Fruit fly (Drosophila melanogaster): ENCODE results near the gene CG7886.
A peak's percentile ranks its signal among the peaks of the same experiment; 100 is the strongest.

Gene CG7886

dm6 chr3R:14659354-14659804 is 17.0 kb upstream of the CG7886 start, which contains the start of gene Hexim (continued):
- TF ChIP-seq CG34406 (GFP tag; optimal IDR thresholded peaks at IDR 0.05) (no peak), svp (GFP tag) (no peak), eg (GFP tag; IDR thresholded peaks at IDR 0.05) (no peak; the same call in 2 of the 3 replicates), Gug (GFP tag; IDR thresholded peaks at IDR 0.05) (no peak), Sox14 (GFP tag; optimal IDR thresholded peaks at IDR 0.05) (peak; percentile 47)

DNA sequence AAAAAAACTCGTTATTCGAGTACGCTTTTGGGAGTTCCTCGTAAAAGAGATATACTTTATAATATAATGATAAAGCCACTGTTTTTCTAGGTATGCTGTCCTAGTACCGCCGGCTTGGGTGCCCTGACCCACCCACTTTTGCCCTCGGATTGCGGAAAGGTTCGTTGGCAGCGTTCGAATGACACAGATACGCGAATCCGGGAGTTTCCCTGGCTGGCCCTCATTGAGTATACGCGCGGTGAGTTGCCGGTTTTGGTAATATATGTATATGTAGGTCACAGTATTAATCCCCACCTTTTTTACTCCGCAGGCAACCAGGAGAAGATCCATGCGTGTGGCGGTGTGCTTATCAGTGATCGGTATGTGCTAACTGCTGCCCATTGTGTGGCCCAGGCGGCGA is 15.8 kb upstream of the CG7886 start:
- TF ChIP-seq CG15336 (GFP tag; IDR thresholded peaks at IDR 0.05), result no peak
- TF ChIP-seq dsx (GFP tag; optimal IDR thresholded peaks at IDR 0.05; ENCODE audit: poor library complexity, severe bottlenecking), result no peak
- TF ChIP-seq CG6808 (GFP tag; optimal IDR thresholded peaks at IDR 0.05), result no peak
- TF ChIP-seq svp (GFP tag), result peak; percentile 56
- TF ChIP-seq salr (GFP tag; optimal IDR thresholded peaks at IDR 0.05), result no peak

dm6 chr3R:14657605-14657910 is 15.2 kb upstream of the CG7886 start:
- peak; percentile 91 for TF ChIP-seq svp (GFP tag)
- no peak for TF ChIP-seq Hr39 (GFP tag; optimal IDR thresholded peaks at IDR 0.05)
- TF ChIP-seq CG8119 (GFP tag; IDR thresholded peaks at IDR 0.05), result no peak
- TF ChIP-seq CG6276 (GFP tag; optimal IDR thresholded peaks at IDR 0.05), result no peak
- no peak for TF ChIP-seq CG6854 (GFP tag; optimal IDR thresholded peaks at IDR 0.05)

dm6 chr3R:14656760-14657604 is 14.6 kb upstream of the CG7886 start, which contains the start of gene CG3505:
CG3505 (plus strand) TSS chr3R:14657447.
- TF ChIP-seq CG8319 (GFP tag; optimal IDR thresholded peaks at IDR 0.05) (no peak), CG7368 (GFP tag; optimal IDR thresholded peaks at IDR 0.05) (peak; percentile 50), CG31627 (GFP tag; optimal IDR thresholded peaks at IDR 0.05) (no peak), Sox102F (GFP tag; optimal IDR thresholded peaks at IDR 0.05) (no peak), Sox14 (GFP tag; optimal IDR thresholded peaks at IDR 0.05) (peak; percentile 21), Hr4 (GFP tag; optimal IDR thresholded peaks at IDR 0.05) (no peak), net (GFP tag; optimal IDR thresholded peaks at IDR 0.05) (no peak), CG34406 (GFP tag; optimal IDR thresholded peaks at IDR 0.05) (peak; percentile 20), Eip78C (GFP tag) (peak; percentile 83), CG32006 (GFP tag; optimal IDR thresholded peaks at IDR 0.05) (no peak), CG6854 (GFP tag; optimal IDR thresholded peaks at IDR 0.05) (no peak), lz (GFP tag; optimal IDR thresholded peaks at IDR 0.05) (no peak), CG11902 (GFP tag; optimal IDR thresholded peaks at IDR 0.05) (no peak), CG9139 (GFP tag; optimal IDR thresholded peaks at IDR 0.05) (no peak), CG6163 (GFP tag; IDR thresholded peaks at IDR 0.05) (peak; percentile 63), CG15336 (GFP tag; IDR thresholded peaks at IDR 0.05) (peak; percentile 79), Lpt (GFP tag; optimal IDR thresholded peaks at IDR 0.05) (peak; percentile 4), Gug (GFP tag; IDR thresholded peaks at IDR 0.05) (0 out of 2 replicates have a peak, but pooled peaks have one; percentile 19), CG11762 (GFP tag; optimal IDR thresholded peaks at IDR 0.05; ENCODE audit: insufficient read depth) (peak; percentile 6), CG8632 (GFP tag; optimal IDR thresholded peaks at IDR 0.05) (peak; percentile 28), CG10669 (GFP tag; optimal IDR thresholded peaks at IDR 0.05) (peak; percentile 53), CG10631 (GFP tag; optimal IDR thresholded peaks at IDR 0.05) (no peak), CG3919 (GFP tag; optimal IDR thresholded peaks at IDR 0.05) (peak; percentile 24), Hr38 (GFP tag; optimal IDR thresholded peaks at IDR 0.05) (no peak), CG11294 (GFP tag; IDR thresholded peaks at IDR 0.05) (peak; percentile 41; the same call in 1 of the 2 replicates), pdm3 (GFP tag; optimal IDR thresholded peaks at IDR 0.05) (no peak), spab (GFP tag; optimal IDR thresholded peaks at IDR 0.05) (no peak), ss (GFP tag; optimal IDR thresholded peaks at IDR 0.05) (peak in 1 of 2 experiments; percentile 61), Blimp-1 (GFP tag; optimal IDR thresholded peaks at IDR 0.05) (no peak), eg (GFP tag; IDR thresholded peaks at IDR 0.05) (peak; percentile 84), dsx (GFP tag; optimal IDR thresholded peaks at IDR 0.05; ENCODE audit: poor library complexity, severe bottlenecking) (peak; percentile 27), fd59A (GFP tag; optimal IDR thresholded peaks at IDR 0.05) (peak; percentile 6), CG6792 (GFP tag; optimal IDR thresholded peaks at IDR 0.05) (peak; percentile 42), CG8119 (GFP tag; IDR thresholded peaks at IDR 0.05) (peak; percentile 67), CG4318 (GFP tag; optimal IDR thresholded peaks at IDR 0.05) (no peak), Ets21C (GFP tag; optimal IDR thresholded peaks at IDR 0.05) (no peak), svp (GFP tag) (no peak), Ets96B (tag; optimal IDR thresholded peaks at IDR 0.05) (peak; percentile 30), CG6808 (GFP tag; optimal IDR thresholded peaks at IDR 0.05) (peak; percentile 24), Hr39 (GFP tag; optimal IDR thresholded peaks at IDR 0.05) (no peak)

All from whole organism, prepupa.